Worm (Caenorhabditis elegans) whole organism, midembryonic: ENCODE measurements around the gene nduf-9.

Experiments used
- cog-1 ChIP-seq: sonication (generic microtip); optimal IDR thresholded peaks from 2 replicates; lab custom pipeline; 2016; ENCODE audit warnings: missing genetic modification characterization, missing compliant biosample characterization
- klf-2 ChIP-seq: fragments of 200-800 bp; sonication (Bioruptor generic); conservative IDR thresholded peaks from 2 replicates; pipeline ENCODE4 v1.3.6; 2022; ENCODE audit warnings: missing genetic modification reagents, missing genetic modification characterization, missing compliant biosample characterization
- tab-1 ChIP-seq: fragments of 200-800 bp; sonication (Bioruptor generic); IDR thresholded peaks from 2 replicates; pipeline ENCODE4 v1.3.6; 2022; ENCODE audit warnings: missing genetic modification characterization, missing compliant biosample characterization

ce11 chrIII:3219050-3219449 is 29.3 kb downstream of the nduf-9 start, which contains the start of gene frm-8:
- TF ChIP-seq cog-1 (tag; lab: Kevin White, UChicago) (no peak), tab-1 (GFP tag; lab: Robert Waterston, UW) (no peak), klf-2 (GFP tag; lab: Robert Waterston, UW) (no peak)
